Fruit fly (Drosophila melanogaster): ENCODE data around the gene CG6724.

CG6724 gene

dm6 chr2L:10769708-10770107, at the start of gene CG6724:
TSS of gene CG6724 (minus strand) at chr2L:10769952.
- TF ChIP-seq Mio (GFP tag; optimal IDR thresholded peaks at IDR 0.05): no peak
- no peak for TF ChIP-seq Dfd (GFP tag; optimal IDR thresholded peaks at IDR 0.05)
- TF ChIP-seq Myc (optimal IDR thresholded peaks at IDR 0.05): no peak
- no peak for TF ChIP-seq Sp1 (GFP tag; optimal IDR thresholded peaks at IDR 0.05)
- TF ChIP-seq Hr78 (GFP tag; optimal IDR thresholded peaks at IDR 0.05): no peak
- no peak for TF ChIP-seq OdsH (GFP tag; optimal IDR thresholded peaks at IDR 0.05)
- no peak for TF ChIP-seq Rel (GFP tag; optimal IDR thresholded peaks at IDR 0.05)
- no peak for TF ChIP-seq Rel (tag; optimal IDR thresholded peaks at IDR 0.05)
- no peak for TF ChIP-seq fru (GFP tag; optimal IDR thresholded peaks at IDR 0.05)
- TF ChIP-seq br (GFP tag; optimal IDR thresholded peaks at IDR 0.05): no peak
- TF ChIP-seq lola (GFP tag; optimal IDR thresholded peaks at IDR 0.05): no peak
- TF ChIP-seq foxo (GFP tag; optimal IDR thresholded peaks at IDR 0.05): no peak
- TF ChIP-seq dsf (GFP tag; optimal IDR thresholded peaks at IDR 0.05; ENCODE audit: borderline replicate concordance): no peak
- no peak for TF ChIP-seq GATAd (GFP tag; optimal IDR thresholded peaks at IDR 0.05)
- no peak for TF ChIP-seq CG9705 (GFP tag; optimal IDR thresholded peaks at IDR 0.05)
- TF ChIP-seq sv (GFP tag; optimal IDR thresholded peaks at IDR 0.05): no peak
- no peak for TF ChIP-seq Hr83 (GFP tag; optimal IDR thresholded peaks at IDR 0.05; ENCODE audit: poor library complexity, severe bottlenecking)
- TF ChIP-seq CG32264 (GFP tag; optimal IDR thresholded peaks at IDR 0.05): no peak
- no peak for TF ChIP-seq dmrt93B (GFP tag; optimal IDR thresholded peaks at IDR 0.05)
- TF ChIP-seq h (GFP tag; optimal IDR thresholded peaks at IDR 0.05): no peak

DNA sequence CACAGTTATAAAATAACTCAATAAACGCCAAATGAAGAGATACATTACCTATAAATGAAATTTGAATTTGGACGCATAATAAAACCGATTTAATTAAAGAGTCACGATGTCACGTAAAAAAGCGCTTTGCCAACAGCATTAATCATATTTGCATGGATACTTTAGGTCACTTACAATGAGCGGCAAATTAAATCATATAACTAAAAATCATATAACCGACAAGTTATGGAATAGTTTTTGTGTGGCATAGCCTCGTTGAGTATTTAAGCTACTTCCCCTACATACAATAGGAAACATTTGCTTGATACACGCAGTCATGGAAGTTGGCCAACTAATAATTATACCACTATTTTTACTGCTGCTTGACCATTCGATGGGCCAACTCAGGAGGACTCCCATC, 49.1 kb upstream of the CG6724 start, which contains the start of gene CG6508:
TSS of gene CG6508 (plus strand) at position 301 of the 400 bp plus-strand sequence.
- TF ChIP-seq dsf (GFP tag; optimal IDR thresholded peaks at IDR 0.05; ENCODE audit: borderline replicate concordance): no peak
- no peak for TF ChIP-seq CrebA (GFP tag; optimal IDR thresholded peaks at IDR 0.05; ENCODE audit: borderline replicate concordance)
- TF ChIP-seq sage (GFP tag; optimal IDR thresholded peaks at IDR 0.05): no peak
- no peak for TF ChIP-seq jim (GFP tag; optimal IDR thresholded peaks at IDR 0.05)
- no peak for TF ChIP-seq Dfd (GFP tag; optimal IDR thresholded peaks at IDR 0.05)
- no peak for TF ChIP-seq CG32264 (GFP tag; optimal IDR thresholded peaks at IDR 0.05)
- TF ChIP-seq Myc (optimal IDR thresholded peaks at IDR 0.05): no peak
- TF ChIP-seq h (GFP tag; optimal IDR thresholded peaks at IDR 0.05): no peak
- no peak for TF ChIP-seq N (GFP tag; optimal IDR thresholded peaks at IDR 0.05)
- TF ChIP-seq Sp1 (GFP tag; optimal IDR thresholded peaks at IDR 0.05): no peak
- TF ChIP-seq ey (GFP tag; optimal IDR thresholded peaks at IDR 0.05): no peak
- TF ChIP-seq OdsH (GFP tag; optimal IDR thresholded peaks at IDR 0.05): no peak
- TF ChIP-seq dmrt93B (GFP tag; optimal IDR thresholded peaks at IDR 0.05): no peak
- no peak for TF ChIP-seq Hnf4 (GFP tag; optimal IDR thresholded peaks at IDR 0.05)
- TF ChIP-seq pan (optimal IDR thresholded peaks at IDR 0.05): no peak
- no peak for TF ChIP-seq psq (GFP tag; optimal IDR thresholded peaks at IDR 0.05)
- no peak for TF ChIP-seq Abd-B (GFP tag; optimal IDR thresholded peaks at IDR 0.05)
- no peak for TF ChIP-seq Mio (GFP tag; optimal IDR thresholded peaks at IDR 0.05)
- TF ChIP-seq usp (GFP tag; optimal IDR thresholded peaks at IDR 0.05): no peak

DNA sequence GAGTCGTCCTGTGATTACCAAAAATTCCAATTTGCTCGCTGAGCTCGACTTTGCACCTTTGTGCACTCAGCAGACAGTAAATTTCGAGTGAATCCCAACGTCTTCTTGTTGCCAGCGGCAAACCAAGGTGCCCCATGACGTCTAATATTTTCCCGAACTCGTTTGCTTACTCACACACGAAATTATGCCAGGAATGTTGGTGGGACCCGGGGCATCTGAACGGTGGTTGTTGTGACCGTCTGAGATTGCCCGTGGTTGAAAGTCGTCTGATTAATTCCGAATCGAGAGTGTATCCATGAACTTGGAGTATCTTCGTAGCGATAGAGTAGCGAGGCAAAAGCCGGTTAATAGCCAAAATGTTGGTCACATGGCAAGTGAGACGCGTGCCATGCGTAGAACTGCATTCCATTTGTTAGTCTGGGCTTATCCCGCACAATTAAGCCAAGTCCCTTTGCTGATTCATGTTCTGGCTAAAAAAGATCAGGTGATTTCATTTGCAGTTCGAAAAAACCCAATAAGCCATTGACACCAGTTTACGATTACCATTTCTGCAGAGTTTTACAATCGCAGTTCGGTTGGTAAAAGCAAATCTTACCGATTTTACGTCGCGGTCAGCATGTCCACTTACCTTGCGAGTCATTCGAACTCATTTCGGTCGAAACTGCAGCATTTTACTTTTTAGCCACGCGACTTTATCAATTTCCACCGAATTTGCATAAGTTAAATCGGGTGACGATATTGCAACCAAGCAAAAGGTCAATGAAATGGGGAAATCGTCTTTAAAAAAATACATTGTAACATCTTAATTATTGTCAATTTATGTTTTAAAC, 32.4 kb upstream of the CG6724 start:
- TF ChIP-seq Rel (GFP tag; optimal IDR thresholded peaks at IDR 0.05): no peak
- peak; percentile 48 for TF ChIP-seq Rel (tag; optimal IDR thresholded peaks at IDR 0.05)
- TF ChIP-seq tai (GFP tag; optimal IDR thresholded peaks at IDR 0.05): no peak
- TF ChIP-seq Dfd (GFP tag; optimal IDR thresholded peaks at IDR 0.05): no peak

DNA sequence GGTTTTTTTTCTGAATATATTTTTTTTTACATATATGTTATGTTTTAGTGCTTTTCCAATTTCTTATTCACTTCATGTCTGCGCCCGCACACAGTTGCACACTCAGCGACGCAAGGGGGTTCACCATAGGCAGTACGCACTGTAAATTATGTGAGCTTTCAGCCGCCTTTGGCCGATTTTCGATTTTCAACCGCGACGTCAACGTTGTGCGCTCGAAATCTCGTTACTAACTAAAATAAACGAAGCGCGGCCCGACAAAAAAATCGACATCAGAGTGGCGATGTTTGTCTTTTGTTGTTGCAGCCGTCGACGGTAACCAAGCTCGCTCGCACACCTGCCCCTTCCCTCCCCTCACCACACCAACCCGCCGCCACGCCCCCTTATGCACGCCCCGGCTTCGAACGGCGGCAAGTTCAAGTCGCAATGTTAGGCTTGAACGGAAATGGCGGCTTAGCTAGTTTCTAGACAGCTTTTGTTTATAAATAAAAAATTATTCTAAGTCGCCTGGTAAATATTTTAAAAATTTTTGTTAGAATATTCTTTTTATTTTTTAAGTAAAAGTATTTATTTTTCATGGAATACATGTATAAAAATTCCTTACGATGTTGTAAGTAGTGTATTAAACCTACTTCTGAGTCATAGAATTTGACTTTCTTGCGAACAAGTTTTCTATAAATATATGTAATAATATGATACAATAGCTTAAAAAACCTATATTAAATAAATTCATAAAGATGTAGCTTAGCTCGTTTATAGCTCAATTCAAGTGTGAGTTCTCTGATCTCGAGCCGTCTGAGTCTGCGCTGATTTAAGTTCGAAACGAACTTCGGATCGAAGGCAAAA, 31.3 kb upstream of the CG6724 start, which contains the start of gene CG31869:
TSS of gene CG31869 (minus strand) at position 233 of the 843 bp plus-strand sequence.
- TF ChIP-seq sv (GFP tag; optimal IDR thresholded peaks at IDR 0.05) (no peak), N (GFP tag; optimal IDR thresholded peaks at IDR 0.05) (no peak), usp (GFP tag; optimal IDR thresholded peaks at IDR 0.05) (no peak), Jra (GFP tag; optimal IDR thresholded peaks at IDR 0.05) (no peak), Myc (optimal IDR thresholded peaks at IDR 0.05) (peak; percentile 95), h (GFP tag; optimal IDR thresholded peaks at IDR 0.05) (peak; percentile 38), fru (GFP tag; optimal IDR thresholded peaks at IDR 0.05) (peak; percentile 17), Hr83 (GFP tag; optimal IDR thresholded peaks at IDR 0.05; ENCODE audit: poor library complexity, severe bottlenecking) (peak; percentile 38), Vsx2 (GFP tag; optimal IDR thresholded peaks at IDR 0.05; ENCODE audit: partially characterized antibody) (no peak), Abd-B (GFP tag; optimal IDR thresholded peaks at IDR 0.05) (no peak), CrebA (GFP tag; optimal IDR thresholded peaks at IDR 0.05; ENCODE audit: borderline replicate concordance) (no peak), HLH106 (tag; optimal IDR thresholded peaks at IDR 0.05) (no peak), dl (GFP tag; optimal IDR thresholded peaks at IDR 0.05; ENCODE audit: insufficient read depth in 1 of 2, partially characterized antibody in 2 of 2) (no peak), woc (GFP tag; optimal IDR thresholded peaks at IDR 0.05) (no peak), foxo (GFP tag; optimal IDR thresholded peaks at IDR 0.05) (peak in 1 of 2 experiments; percentile 1), Rel (GFP tag; optimal IDR thresholded peaks at IDR 0.05) (no peak), Rel (tag; optimal IDR thresholded peaks at IDR 0.05) (peak; percentile 13), ey (GFP tag; optimal IDR thresholded peaks at IDR 0.05) (peak; percentile 2), psq (GFP tag; optimal IDR thresholded peaks at IDR 0.05) (peak; percentile 6), pan (optimal IDR thresholded peaks at IDR 0.05) (no peak), lola (GFP tag; optimal IDR thresholded peaks at IDR 0.05) (no peak), Hnf4 (GFP tag; optimal IDR thresholded peaks at IDR 0.05) (no peak), sage (GFP tag; optimal IDR thresholded peaks at IDR 0.05) (no peak), Dif (GFP tag; optimal IDR thresholded peaks at IDR 0.05; ENCODE audit: partially characterized antibody) (peak; percentile 68), rgr (GFP tag; optimal IDR thresholded peaks at IDR 0.05) (no peak), CG32264 (GFP tag; optimal IDR thresholded peaks at IDR 0.05) (no peak)

All from whole organism, wandering third instar larva.